Fruit fly (Drosophila melanogaster) ovary, adult (tissue): ENCODE measurements around the gene CG13293.

Experiments
- CG17801 ChIP-seq: fragments of 200-800 bp; optimal IDR thresholded peaks from 2 replicates; lab custom pipeline; 2019; ENCODE audit warnings: missing biosample characterization, mild to moderate bottlenecking, missing genetic modification characterization, moderate library complexity; ENCODE audit not compliant: partially characterized antibody

CG13293 gene

DNA sequence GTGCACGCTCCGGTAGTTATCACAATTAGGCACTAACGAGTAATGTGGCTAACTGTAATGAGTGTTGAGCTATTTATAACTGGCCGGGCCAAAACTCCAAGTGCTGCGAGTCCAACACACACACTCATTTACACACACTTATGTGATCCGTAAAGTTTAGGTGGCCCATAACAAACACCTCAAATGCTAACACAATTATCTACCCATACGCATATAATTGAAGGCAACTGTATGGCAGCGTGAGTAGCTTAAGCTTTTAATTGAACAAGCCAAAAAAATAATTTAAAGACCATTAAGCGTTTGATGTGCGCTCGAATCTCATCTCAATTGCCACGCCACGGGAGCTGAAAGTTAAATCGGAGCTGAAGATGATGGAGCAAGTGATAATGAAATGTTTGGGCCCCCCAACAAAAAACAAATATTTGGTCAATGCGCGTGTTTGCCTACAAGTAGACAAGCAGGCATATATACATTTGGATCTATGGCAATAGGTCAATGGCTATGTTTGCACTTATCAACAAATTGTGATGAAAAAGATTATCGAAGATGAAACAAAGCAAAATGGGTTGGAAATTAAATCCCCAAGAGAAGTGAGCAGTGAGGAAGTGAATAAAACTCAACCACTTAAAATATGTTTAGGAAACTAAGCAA lies 57.4 kb downstream of the CG13293 start, which contains the start of gene Cpr65Av:
Gene Cpr65Av, minus strand, starts transcription at position 51 of the 651 bp plus-strand sequence.
- TF ChIP-seq CG17801 (GFP tag; lab: Kevin White, UChicago): no peak

DNA sequence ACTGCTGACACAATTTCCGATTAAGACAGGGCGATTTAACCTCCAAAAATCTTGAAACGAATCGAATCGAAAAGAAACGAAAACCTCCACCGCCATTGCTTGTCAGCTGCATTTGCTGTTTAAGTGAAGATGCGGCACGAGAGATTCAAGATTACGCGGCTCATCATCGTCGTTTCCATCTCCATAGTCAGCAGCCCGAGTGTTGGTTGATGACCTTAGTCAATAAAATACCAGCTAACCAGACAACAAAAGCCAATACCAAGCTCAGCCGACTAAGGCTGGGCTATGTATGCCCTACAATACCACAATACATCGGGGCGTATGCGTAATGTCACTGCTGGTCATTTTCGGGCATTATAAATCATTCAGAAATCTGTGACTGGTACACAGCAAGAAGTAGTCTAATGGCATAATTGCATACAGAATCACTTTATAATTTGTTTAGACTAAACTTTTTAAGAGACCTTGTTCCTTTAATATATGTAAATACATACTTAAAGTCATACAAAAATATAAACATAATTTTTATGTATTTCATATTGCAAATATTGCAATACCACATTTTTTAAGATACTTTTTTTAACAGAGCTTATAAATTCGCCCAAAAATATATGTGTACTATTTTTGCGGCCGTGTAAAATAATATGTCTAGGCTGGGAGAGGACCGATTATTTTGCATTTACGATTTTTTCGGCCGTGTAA lies 58.2 kb downstream of the CG13293 start:
- no peak for TF ChIP-seq CG17801 (GFP tag; lab: Kevin White, UChicago)

- TF ChIP-seq CG17801 (GFP tag; lab: Kevin White, UChicago): no peak
Measured at dm6 chr3L:6141538-6141937, 58.9 kb downstream of the CG13293 start.
